Fruit fly (Drosophila melanogaster) whole organism, embryonic: Measurements from ENCODE around the gene Caf1-55.
A peak's percentile ranks its signal among the peaks of the same experiment; 100 is the strongest.

ENCODE experiments used
- ATbp ChIP-seq: fragments of 200-800 bp; sonication (Bioruptor generic); optimal IDR thresholded peaks from 2 replicates; lab custom pipeline; 2017; ENCODE audit warnings: missing biosample characterization, mild to moderate bottlenecking, missing genetic modification characterization, missing genetic modification reagents
- B-H2 ChIP-seq: fragments of 200-800 bp; sonication (Bioruptor generic); optimal IDR thresholded peaks from 2 replicates; lab custom pipeline; 2018; ENCODE audit warnings: missing biosample characterization, mild to moderate bottlenecking, missing genetic modification characterization
- Bdp1 ChIP-seq: fragments of 200-800 bp; sonication (Bioruptor generic); optimal IDR thresholded peaks from 3 replicates; lab custom pipeline; 2016; ENCODE audit warnings: missing biosample characterization, missing genetic modification characterization
- CG10462 ChIP-seq: fragments of 200-800 bp; sonication (Bioruptor generic); optimal IDR thresholded peaks from 2 replicates; lab custom pipeline; 2016; ENCODE audit warnings: missing biosample characterization, missing genetic modification characterization
- CG11247 ChIP-seq: fragments of 200-800 bp; sonication (Bioruptor generic); IDR thresholded peaks from 2 replicates; pipeline ENCODE4 v1.3.6; 2022; ENCODE audit warnings: missing biosample characterization, missing genetic modification characterization
- CG12071 ChIP-seq: fragments of 200-800 bp; sonication (Bioruptor generic); optimal IDR thresholded peaks from 3 replicates; lab custom pipeline; 2018; ENCODE audit warnings: missing biosample characterization, mild to moderate bottlenecking, missing genetic modification characterization
- CG12744 ChIP-seq: fragments of 200-800 bp; sonication (Bioruptor generic); optimal IDR thresholded peaks from 2 replicates; lab custom pipeline; 2016; ENCODE audit warnings: missing biosample characterization, missing genetic modification characterization
- CG15073 ChIP-seq: fragments of 200-800 bp; sonication (Bioruptor generic); optimal IDR thresholded peaks from 2 replicates; lab custom pipeline; 2016; ENCODE audit warnings: missing biosample characterization, missing genetic modification characterization
- CG15601 ChIP-seq: fragments of 200-800 bp; sonication (Bioruptor generic); optimal IDR thresholded peaks from 3 replicates; lab custom pipeline; 2019; ENCODE audit warnings: missing biosample characterization, mild to moderate bottlenecking, missing genetic modification characterization, moderate library complexity
- CG17328 ChIP-seq: fragments of 200-800 bp; sonication (Bioruptor generic); IDR thresholded peaks from 2 replicates; pipeline ENCODE4 v1.3.6; 2022; ENCODE audit warnings: missing biosample characterization, missing genetic modification characterization
- CG17568 ChIP-seq: fragments of 200-800 bp; sonication (Bioruptor generic); optimal IDR thresholded peaks from 2 replicates; lab custom pipeline; 2018; ENCODE audit warnings: missing biosample characterization, mild to moderate bottlenecking, missing genetic modification characterization, moderate library complexity
- CG18011 ChIP-seq: fragments of 200-800 bp; sonication (Bioruptor generic); optimal IDR thresholded peaks from 2 replicates; lab custom pipeline; 2017; ENCODE audit warnings: missing biosample characterization, missing genetic modification characterization, mild to moderate bottlenecking, moderate library complexity, missing genotype
- CG18619 ChIP-seq: fragments of 200-800 bp; sonication (Bioruptor generic); optimal IDR thresholded peaks from 3 replicates; lab custom pipeline; 2017; ENCODE audit warnings: missing biosample characterization, mild to moderate bottlenecking, missing genetic modification characterization
- CG31441 ChIP-seq: fragments of 200-800 bp; sonication (Bioruptor generic); IDR thresholded peaks from 2 replicates; pipeline ENCODE4 v1.3.6; 2022; ENCODE audit warnings: missing biosample characterization, missing genetic modification characterization
- CG32772 ChIP-seq: fragments of 200-800 bp; sonication (Bioruptor generic); IDR thresholded peaks from 2 replicates; pipeline ENCODE4 v1.3.6; 2022; ENCODE audit warnings: missing biosample characterization, missing genetic modification characterization
- CG3407 ChIP-seq: fragments of 200-800 bp; sonication (Bioruptor generic); optimal IDR thresholded peaks from 2 replicates; lab custom pipeline; 2018; ENCODE audit warnings: missing biosample characterization, mild to moderate bottlenecking, missing genetic modification characterization
- CG6765 ChIP-seq: fragments of 200-800 bp; sonication (Bioruptor generic); optimal IDR thresholded peaks from 3 replicates; lab custom pipeline; 2017; ENCODE audit warnings: missing biosample characterization, mild to moderate bottlenecking, missing genetic modification characterization
- CG7271 ChIP-seq: fragments of 200-800 bp; sonication (Bioruptor generic); optimal IDR thresholded peaks from 2 replicates; lab custom pipeline; 2018; ENCODE audit warnings: missing biosample characterization, mild to moderate bottlenecking, missing genetic modification characterization, moderate library complexity
- CG7928 ChIP-seq: fragments of 200-800 bp; sonication (Bioruptor generic); optimal IDR thresholded peaks from 2 replicates; lab custom pipeline; 2017; ENCODE audit warnings: missing biosample characterization, mild to moderate bottlenecking, missing genetic modification characterization
- CG9797 ChIP-seq: fragments of 200-800 bp; sonication (Bioruptor generic); optimal IDR thresholded peaks from 3 replicates; lab custom pipeline; 2018; ENCODE audit warnings: missing biosample characterization, mild to moderate bottlenecking, missing genetic modification characterization
- Camta ChIP-seq: fragments of 200-800 bp; sonication (Bioruptor generic); optimal IDR thresholded peaks from 2 replicates; lab custom pipeline; 2016; ENCODE audit warnings: missing biosample characterization, missing genetic modification characterization
- CrebB ChIP-seq: fragments of 200-800 bp; sonication (Bioruptor generic); optimal IDR thresholded peaks from 3 replicates; lab custom pipeline; 2018; ENCODE audit warnings: missing biosample characterization, mild to moderate bottlenecking, missing genetic modification characterization
- Dbx ChIP-seq: fragments of 200-800 bp; sonication (Bioruptor generic); IDR thresholded peaks from 3 replicates; pipeline ENCODE4 v1.3.6; 2022; ENCODE audit warnings: missing biosample characterization, missing genetic modification characterization
- Dll ChIP-seq: fragments of 200-800 bp; sonication (Bioruptor generic); IDR thresholded peaks from 4 replicates; pipeline ENCODE4 v1.3.6; 2022; ENCODE audit warnings: missing biosample characterization, missing genetic modification characterization; ENCODE audit not compliant: partially characterized antibody
- Doc2 ChIP-seq: fragments of 200-800 bp; sonication (Bioruptor generic); IDR thresholded peaks from 2 replicates; pipeline ENCODE4 v1.3.6; 2022; ENCODE audit warnings: missing biosample characterization, missing genetic modification characterization
- E2f1 ChIP-seq: fragments of 200-800 bp; sonication (Bioruptor generic); IDR thresholded peaks from 2 replicates; pipeline ENCODE4 v1.3.6; 2022; ENCODE audit warnings: missing biosample characterization, missing genetic modification characterization
- Hmx ChIP-seq: fragments of 200-800 bp; sonication (Bioruptor generic); optimal IDR thresholded peaks from 2 replicates; lab custom pipeline; 2016; ENCODE audit warnings: missing biosample characterization, missing genetic modification characterization
- Rfx ChIP-seq: fragments of 200-800 bp; sonication (Bioruptor generic); IDR thresholded peaks from 2 replicates; pipeline ENCODE4 v1.3.6; 2022; ENCODE audit warnings: missing biosample characterization, missing genetic modification characterization
- Stat92E ChIP-seq, 3 experiments: fragments of >200 bp in 2 of 3; fragments of 200-800 bp in 1 of 3; sonication (Bioruptor generic) in 1 of 3; optimal IDR thresholded peaks; 2 replicates each; lab custom pipeline; 2017 to 2019; ENCODE audit warnings: missing biosample characterization in 3 of 3, missing genetic modification characterization in 3 of 3, mild to moderate bottlenecking in 1 of 3, moderate library complexity in 1 of 3
- Trl ChIP-seq, 3 experiments: fragments of >200 bp in 2 of 3; fragments of 200-800 bp in 1 of 3; sonication (Bioruptor generic) in 1 of 3; optimal IDR thresholded peaks; 2 replicates in 1 of 3; 3 replicates in 2 of 3; lab custom pipeline; 2016 to 2017; ENCODE audit warnings: missing biosample characterization in 1 of 3, missing genetic modification characterization in 1 of 3
- bab2 ChIP-seq: fragments of 200-800 bp; sonication (Bioruptor generic); optimal IDR thresholded peaks from 2 replicates; lab custom pipeline; 2016; ENCODE audit warnings: missing biosample characterization, missing genetic modification characterization
- bigmax ChIP-seq: fragments of 200-800 bp; sonication (Bioruptor generic); optimal IDR thresholded peaks from 2 replicates; lab custom pipeline; 2018; ENCODE audit warnings: missing biosample characterization, mild to moderate bottlenecking, missing genetic modification characterization
- caup ChIP-seq: fragments of 200-800 bp; sonication (Bioruptor generic); optimal IDR thresholded peaks from 3 replicates; lab custom pipeline; 2017; ENCODE audit warnings: missing biosample characterization, mild to moderate bottlenecking, missing genetic modification characterization, moderate library complexity; ENCODE audit not compliant: severe bottlenecking
- crp ChIP-seq, 2 experiments: fragments of 200-800 bp; sonication (Bioruptor generic); optimal IDR thresholded peaks; 2 replicates in 1 of 2; 3 replicates in 1 of 2; lab custom pipeline; 2017; ENCODE audit warnings: missing biosample characterization in 2 of 2, missing genetic modification characterization in 2 of 2, mild to moderate bottlenecking in 1 of 2, moderate library complexity in 1 of 2
- dpn ChIP-seq, 2 experiments: fragments of 200-800 bp; sonication (Bioruptor generic); optimal IDR thresholded peaks; 3 replicates each; lab custom pipeline; 2016; ENCODE audit warnings: missing biosample characterization in 2 of 2, missing genetic modification characterization in 2 of 2
- ewg ChIP-seq: fragments of 200-800 bp; sonication (Bioruptor generic); optimal IDR thresholded peaks from 3 replicates; lab custom pipeline; 2017; ENCODE audit warnings: mild to moderate bottlenecking, missing biosample characterization, missing genetic modification reagents, missing genetic modification characterization
- fd64A ChIP-seq: fragments of 200-800 bp; sonication (Bioruptor generic); optimal IDR thresholded peaks from 3 replicates; lab custom pipeline; 2018; ENCODE audit warnings: missing biosample characterization, mild to moderate bottlenecking, missing genetic modification characterization
- h ChIP-seq: fragments of >200 bp; optimal IDR thresholded peaks from 2 replicates; lab custom pipeline; 2017
- hb ChIP-seq: fragments of 200-800 bp; sonication (Bioruptor generic); IDR thresholded peaks from 3 replicates; pipeline ENCODE4 v1.3.6; 2022; ENCODE audit warnings: missing biosample characterization, missing genetic modification characterization; ENCODE audit not compliant: partially characterized antibody
- hbn ChIP-seq: fragments of 200-800 bp; sonication (Bioruptor generic); IDR thresholded peaks from 2 replicates; pipeline ENCODE4 v1.3.6; 2022; ENCODE audit warnings: missing biosample characterization, missing genetic modification characterization; ENCODE audit not compliant: partially characterized antibody
- luna ChIP-seq: fragments of 200-800 bp; sonication (Bioruptor generic); optimal IDR thresholded peaks from 2 replicates; lab custom pipeline; 2016; ENCODE audit warnings: missing biosample characterization, missing genetic modification characterization
- pan ChIP-seq, 4 experiments: fragments of >200 bp in 3 of 4; fragments of 200-800 bp in 1 of 4; sonication (Bioruptor generic) in 1 of 4; optimal IDR thresholded peaks in 3 of 4; IDR thresholded peaks in 1 of 4; 2 replicates each; pipeline versions ENCODE4 v1.3.6 to Lab custom; 2017 to 2022; ENCODE audit warnings: missing biosample characterization in 2 of 4, missing genetic modification characterization in 2 of 4, mixed read lengths in 1 of 4
- peb ChIP-seq: fragments of 200-800 bp; sonication (Bioruptor generic); IDR thresholded peaks from 2 replicates; pipeline ENCODE4 v1.3.6; 2022; ENCODE audit warnings: missing biosample characterization, missing genetic modification characterization
- pho ChIP-seq: fragments of 200-800 bp; sonication (Bioruptor generic); optimal IDR thresholded peaks from 2 replicates; lab custom pipeline; 2016; ENCODE audit warnings: missing biosample characterization, missing genetic modification characterization
- repo ChIP-seq: fragments of 200-800 bp; sonication (Bioruptor generic); optimal IDR thresholded peaks from 2 replicates; lab custom pipeline; 2016; ENCODE audit warnings: missing biosample characterization, missing genetic modification characterization
- run ChIP-seq: fragments of 200-800 bp; sonication (Bioruptor generic); optimal IDR thresholded peaks from 3 replicates; lab custom pipeline; 2018; ENCODE audit warnings: missing biosample characterization, mild to moderate bottlenecking, missing genetic modification characterization
- stc ChIP-seq: fragments of 200-800 bp; sonication (Bioruptor generic); IDR thresholded peaks from 2 replicates; pipeline ENCODE4 v1.3.6; 2022; ENCODE audit warnings: missing biosample characterization, missing genetic modification characterization

Caf1-55 gene

dm6 chr3R:15208712-15209499, 16.5 kb upstream of the Caf1-55 start, which contains the start of the genes Spn88Eb and Mau2 (continued):
- TF ChIP-seq pan (optimal IDR thresholded peaks at IDR 0.05; lab: Kevin White, UChicago): no peak
- TF ChIP-seq pan (GFP tag; optimal IDR thresholded peaks at IDR 0.05 in 1 of 2, IDR thresholded peaks at IDR 0.05 in 1 of 2): peak in 1 of 2 experiments; percentile 72
- peak; percentile 92 for TF ChIP-seq Rfx (GFP tag; lab: Robert Waterston, UW)
- peak; percentile 22 for TF ChIP-seq CrebB (tag; lab: Kevin White, UChicago)
- TF ChIP-seq E2f1 (GFP tag; lab: Robert Waterston, UW): peak; percentile 72
- TF ChIP-seq CG3407: peak; percentile 31
- TF ChIP-seq Stat92E (GFP tag; optimal IDR thresholded peaks at IDR 0.05; lab: Kevin White, UChicago): no peak
- peak; percentile 36 for TF ChIP-seq Camta
- TF ChIP-seq h: no peak
- TF ChIP-seq fd64A (GFP tag; lab: Kevin White, UChicago): no peak
- peak; percentile 61 for TF ChIP-seq bab2 (GFP tag; lab: Kevin White, UChicago)
- no peak for TF ChIP-seq CG9797 (GFP tag; lab: Kevin White, UChicago)
- TF ChIP-seq run (tag; lab: Kevin White, UChicago): no peak
- no peak for TF ChIP-seq hb (GFP tag; lab: Robert Waterston, UW)
- TF ChIP-seq stc (GFP tag; lab: Robert Waterston, UW): peak; percentile 56; the same call in 1 of the 2 replicates
- no peak for TF ChIP-seq luna
- no peak for TF ChIP-seq CG12744 (GFP tag; lab: Kevin White, UChicago)
- peak; percentile 56 for TF ChIP-seq Bdp1 (GFP tag; lab: Kevin White, UChicago)
- TF ChIP-seq peb (GFP tag; lab: Robert Waterston, UW): 0 out of 2 replicates have a peak, but pooled peaks have one; percentile 33
- TF ChIP-seq crp (GFP tag; optimal IDR thresholded peaks at IDR 0.05; lab: Kevin White, UChicago): peak in 1 of 2 experiments; percentile 48
- no peak for TF ChIP-seq CG15073 (GFP tag; lab: Kevin White, UChicago)
- no peak for TF ChIP-seq CG7271 (tag; lab: Kevin White, UChicago)
- peak; percentile 82 for TF ChIP-seq CG11247 (GFP tag; lab: Robert Waterston, UW)
- peak; percentile 23 for TF ChIP-seq repo
- TF ChIP-seq CG7928 (GFP tag; lab: Kevin White, UChicago): peak; percentile 17
- TF ChIP-seq CG18619 (GFP tag; lab: Kevin White, UChicago): peak; percentile 45
- peak; percentile 70 to 76 for TF ChIP-seq dpn (GFP tag; optimal IDR thresholded peaks at IDR 0.05; lab: Kevin White, UChicago)
- TF ChIP-seq CG31441 (GFP tag; lab: Robert Waterston, UW): peak; percentile 100
- TF ChIP-seq CG18011 (GFP tag; lab: Kevin White, UChicago): peak; percentile 23
- no peak for TF ChIP-seq CG12071 (GFP tag; lab: Kevin White, UChicago)
- no peak for TF ChIP-seq Hmx (GFP tag; lab: Kevin White, UChicago)
- TF ChIP-seq CG17328 (GFP tag; lab: Robert Waterston, UW): peak; percentile 53
- TF ChIP-seq ATbp (GFP tag; lab: Kevin White, UChicago): no peak
- TF ChIP-seq CG17568 (GFP tag; lab: Kevin White, UChicago): no peak
- TF ChIP-seq CG10462 (GFP tag; lab: Kevin White, UChicago): no peak
- peak; percentile 63 for TF ChIP-seq pho (GFP tag; lab: Kevin White, UChicago)
- TF ChIP-seq CG32772 (GFP tag; lab: Robert Waterston, UW): peak; percentile 57; the same call in 1 of the 2 replicates
- peak; percentile 87 for TF ChIP-seq B-H2 (GFP tag; lab: Kevin White, UChicago)
- no peak for TF ChIP-seq Doc2 (GFP tag; lab: Robert Waterston, UW)
- TF ChIP-seq Dll (GFP tag; lab: Robert Waterston, UW): peak; percentile 75; the same call in 3 of the 4 replicates
- TF ChIP-seq CG15601: peak; percentile 96
- peak; percentile 41 for TF ChIP-seq ewg (GFP tag; lab: Kevin White, UChicago)
- no peak for TF ChIP-seq CG6765 (GFP tag; lab: Kevin White, UChicago)
- no peak for TF ChIP-seq Trl (optimal IDR thresholded peaks at IDR 0.05; lab: Kevin White, UChicago)
- TF ChIP-seq Trl (GFP tag; optimal IDR thresholded peaks at IDR 0.05; lab: Kevin White, UChicago): peak; percentile 70
- peak; percentile 82 for TF ChIP-seq Dbx (GFP tag; lab: Robert Waterston, UW)
- no peak for TF ChIP-seq bigmax (GFP tag; lab: Kevin White, UChicago)
- peak; percentile 68 for TF ChIP-seq hbn
- TF ChIP-seq caup (GFP tag; lab: Kevin White, UChicago): peak; percentile 67
